Fruit fly (Drosophila melanogaster) whole organism, pupa: Measurements from ENCODE around the gene Nep7.

Source experiments
- CG13204 ChIP-seq: fragments of 200-800 bp; sonication (Bioruptor generic); optimal IDR thresholded peaks from 2 replicates; lab custom pipeline; 2018; ENCODE audit warnings: missing biosample characterization, mild to moderate bottlenecking, missing genetic modification characterization, moderate library complexity
- CG15710 ChIP-seq: fragments of 200-800 bp; sonication (Bioruptor generic); optimal IDR thresholded peaks from 2 replicates; lab custom pipeline; 2018; ENCODE audit warnings: missing biosample characterization, mild to moderate bottlenecking, missing genetic modification characterization, moderate library complexity
- CG17806 ChIP-seq: fragments of 200-800 bp; sonication (Bioruptor generic); optimal IDR thresholded peaks from 2 replicates; lab custom pipeline; 2018; ENCODE audit warnings: missing biosample characterization, mild to moderate bottlenecking, missing genetic modification characterization, moderate library complexity
- CG32121 ChIP-seq: fragments of 200-800 bp; sonication (Bioruptor generic); IDR thresholded peaks from 2 replicates; pipeline ENCODE4 v1.3.6; 2022; ENCODE audit warnings: missing biosample characterization, missing genetic modification characterization
- CG34367 ChIP-seq: fragments of 200-800 bp; sonication (Bioruptor generic); optimal IDR thresholded peaks from 2 replicates; lab custom pipeline; 2018; ENCODE audit warnings: missing biosample characterization, mild to moderate bottlenecking, missing genetic modification characterization
- CG4496 ChIP-seq: fragments of 200-800 bp; sonication (Bioruptor generic); IDR thresholded peaks from 3 replicates; pipeline ENCODE4 v1.3.6; 2022; ENCODE audit warnings: missing biosample characterization, missing genetic modification characterization
- Pif1A ChIP-seq: fragments of 200-800 bp; sonication (Bioruptor generic); optimal IDR thresholded peaks from 3 replicates; lab custom pipeline; 2016; ENCODE audit warnings: missing biosample characterization, missing genetic modification characterization
- Pif1B ChIP-seq: fragments of 200-800 bp; sonication (Bioruptor generic); optimal IDR thresholded peaks from 3 replicates; lab custom pipeline; 2016; ENCODE audit warnings: missing biosample characterization, missing genetic modification characterization
- rn ChIP-seq: fragments of 200-800 bp; sonication (Bioruptor generic); IDR thresholded peaks from 2 replicates; pipeline ENCODE4 v1.3.6; 2022; ENCODE audit warnings: missing biosample characterization, missing genetic modification characterization

DNA sequence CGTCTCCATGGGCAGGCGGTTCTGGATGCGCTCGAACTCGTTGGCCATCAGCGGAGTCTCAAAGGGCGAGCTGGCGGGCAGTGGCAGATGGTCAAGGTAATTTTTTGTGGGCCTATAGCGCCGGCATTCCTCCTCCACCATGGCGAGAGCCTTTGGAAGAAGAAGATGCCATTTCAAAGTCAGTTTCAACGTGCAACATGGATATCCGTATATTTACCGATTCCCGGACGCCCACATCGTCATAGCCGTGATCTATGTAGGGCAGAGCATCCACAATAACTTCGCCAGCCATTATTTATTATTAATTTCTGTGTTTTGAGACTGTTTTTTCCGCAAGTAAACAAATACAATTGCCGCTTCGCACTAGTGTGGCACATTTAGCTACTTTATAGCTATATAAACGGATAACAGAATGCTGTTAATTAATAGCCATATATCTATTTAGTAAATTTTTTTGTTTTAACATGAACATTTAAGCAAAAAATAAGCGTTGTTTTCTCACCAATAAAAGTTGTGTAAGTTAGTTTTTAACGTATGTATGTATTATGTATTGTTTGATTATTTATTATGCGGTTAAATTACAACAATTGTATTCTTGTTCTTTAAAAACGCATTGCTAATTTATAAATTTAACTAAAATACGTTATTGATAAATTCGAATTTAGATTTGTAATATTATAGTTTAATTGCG is 32.6 kb upstream of the Nep7 start, which contains the start of gene BCAS2:
- TF ChIP-seq Pif1A (no peak), CG4496 (no peak), CG34367 (tag; lab: Kevin White, UChicago) (no peak), Pif1B (GFP tag; lab: Kevin White, UChicago) (no peak), rn (GFP tag; lab: Robert Waterston, UW) (no peak), CG15710 (tag; lab: Kevin White, UChicago) (no peak), CG13204 (GFP tag; lab: Kevin White, UChicago) (no peak), CG17806 (no peak), CG32121 (GFP tag; lab: Robert Waterston, UW) (no peak)
